Worm (Caenorhabditis elegans) whole organism, midembryonic: Measurements from ENCODE around the gene C50E3.9.

Experiments used
- T22C8.4 ChIP-seq: fragments of 200-800 bp; sonication (Bioruptor generic); IDR thresholded peaks from 2 replicates; pipeline ENCODE4 v1.3.6; 2022; ENCODE audit warnings: missing genetic modification characterization, missing compliant biosample characterization
- cog-1 ChIP-seq: sonication (generic microtip); optimal IDR thresholded peaks from 2 replicates; lab custom pipeline; 2016; ENCODE audit warnings: missing genetic modification characterization, missing compliant biosample characterization
- flt-1 ChIP-seq: fragments of 200-800 bp; sonication (Bioruptor generic); IDR thresholded peaks from 2 replicates; pipeline ENCODE4 v1.3.6; 2022; ENCODE audit warnings: missing genetic modification characterization, missing compliant biosample characterization
- klf-2 ChIP-seq: fragments of 200-800 bp; sonication (Bioruptor generic); conservative IDR thresholded peaks from 2 replicates; pipeline ENCODE4 v1.3.6; 2022; ENCODE audit warnings: missing genetic modification reagents, missing genetic modification characterization, missing compliant biosample characterization
- med-1 ChIP-seq: sonication (generic microtip); optimal IDR thresholded peaks from 2 replicates; lab custom pipeline; 2017; ENCODE audit warnings: missing genetic modification characterization, mild to moderate bottlenecking, missing compliant biosample characterization, antibody characterized with exemption, missing genetic modification reagents; ENCODE audit not compliant: insufficient read depth
- ref-1 ChIP-seq: fragments of 200-800 bp; sonication (Bioruptor generic); conservative IDR thresholded peaks from 2 replicates; pipeline ENCODE4 v1.3.6; 2022; ENCODE audit warnings: missing genetic modification reagents, missing genetic modification characterization, missing compliant biosample characterization
- tab-1 ChIP-seq: fragments of 200-800 bp; sonication (Bioruptor generic); IDR thresholded peaks from 2 replicates; pipeline ENCODE4 v1.3.6; 2022; ENCODE audit warnings: missing genetic modification characterization, missing compliant biosample characterization
- ztf-23 ChIP-seq: fragments of 200-800 bp; sonication (Bioruptor generic); IDR thresholded peaks from 2 replicates; pipeline ENCODE4 v1.3.6; 2022; ENCODE audit warnings: missing genetic modification reagents, missing genetic modification characterization, missing compliant biosample characterization
- ztf-29 ChIP-seq: fragments of 200-800 bp; sonication (Bioruptor generic); IDR thresholded peaks from 2 replicates; pipeline ENCODE4 v1.3.6; 2022; ENCODE audit warnings: missing genetic modification reagents, missing genetic modification characterization, missing compliant biosample characterization

Gene C50E3.9

ce11 chrV:7603404-7603803 is 3.4 kb upstream of the C50E3.9 start, which contains the start of gene C50E3.11:
Gene C50E3.11, minus strand, starts transcription at chrV:7603486.
- TF ChIP-seq med-1 (GFP tag; lab: Kevin White, UChicago) (no peak), T22C8.4 (GFP tag; lab: Robert Waterston, UW) (no peak)

DNA sequence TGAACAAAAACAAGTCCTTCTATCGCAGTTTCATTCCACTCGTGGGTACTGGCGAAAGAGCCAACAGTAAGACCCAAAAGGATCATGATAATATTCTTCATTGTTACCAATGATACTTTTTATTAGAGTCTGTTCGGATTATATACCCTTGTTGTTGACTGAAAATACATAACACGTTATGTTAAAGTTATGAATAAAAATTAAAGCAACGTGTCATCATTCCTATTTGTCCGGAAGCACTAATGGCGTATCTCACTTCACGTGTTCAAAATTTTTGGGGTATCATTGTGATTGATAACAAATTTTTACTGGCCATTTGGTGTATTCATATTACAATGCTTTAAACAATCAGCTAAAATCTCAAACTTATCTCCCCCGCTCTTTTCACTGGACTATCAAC is 1.4 kb upstream of the C50E3.9 start, which contains the start of gene scl-26:
Gene scl-26, minus strand, starts transcription at position 101 of the 400 bp plus-strand sequence.
- no peak for TF ChIP-seq tab-1 (GFP tag; lab: Robert Waterston, UW)
- no peak for TF ChIP-seq ztf-23
- no peak for TF ChIP-seq cog-1 (tag; lab: Kevin White, UChicago)
- no peak for TF ChIP-seq T22C8.4 (GFP tag; lab: Robert Waterston, UW)

DNA sequence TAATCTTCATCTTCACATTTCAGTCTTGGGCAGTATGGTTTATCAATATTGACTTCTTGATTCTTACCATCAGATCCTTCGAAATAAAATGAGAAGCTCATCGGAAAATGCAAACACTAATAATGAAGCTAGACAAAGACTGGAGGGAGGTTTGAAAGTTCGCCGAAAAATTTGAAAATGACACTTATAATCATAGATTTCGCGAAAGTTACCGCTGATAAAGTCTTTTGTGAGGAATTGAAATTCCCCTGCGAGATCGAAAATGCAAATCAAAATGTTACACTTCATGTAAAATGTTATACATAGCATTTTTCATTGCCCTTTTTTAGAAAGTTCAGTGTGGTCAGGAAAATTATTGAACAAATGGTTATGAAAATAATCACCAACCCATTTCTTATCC is 1.8 kb downstream of the C50E3.9 start, which contains the start of gene C50E3.7:
Gene C50E3.7, minus strand, starts transcription at position 101 of the 400 bp plus-strand sequence.
- TF ChIP-seq ztf-23 (no peak), T22C8.4 (GFP tag; lab: Robert Waterston, UW) (no peak), flt-1 (GFP tag; lab: Robert Waterston, UW) (no peak), ref-1 (GFP tag; lab: Robert Waterston, UW) (no peak), tab-1 (GFP tag; lab: Robert Waterston, UW) (no peak), med-1 (GFP tag; lab: Kevin White, UChicago) (no peak), ztf-29 (GFP tag; lab: Robert Waterston, UW) (no peak), cog-1 (tag; lab: Kevin White, UChicago) (no peak), klf-2 (GFP tag; lab: Robert Waterston, UW) (no peak)

DNA sequence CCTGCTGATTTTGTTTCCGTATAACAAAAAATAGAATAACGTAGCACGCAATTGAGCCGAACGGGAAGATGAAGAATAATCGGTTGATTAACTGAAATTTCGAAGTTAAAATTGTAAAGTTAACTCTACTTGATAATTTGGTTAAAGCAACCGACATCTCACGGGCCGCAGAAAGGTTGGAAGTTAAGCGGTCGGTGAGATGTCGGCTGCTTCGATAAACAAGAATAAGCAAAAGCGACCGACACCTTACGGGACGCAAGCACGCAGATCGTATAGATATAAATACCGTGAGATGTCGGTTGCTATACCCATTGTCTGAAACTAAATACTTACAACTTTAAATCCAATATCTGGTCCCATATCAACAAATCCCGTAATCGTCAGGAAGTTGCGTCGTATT is 4.9 kb downstream of the C50E3.9 start:
- TF ChIP-seq cog-1 (tag; lab: Kevin White, UChicago) (no peak), T22C8.4 (GFP tag; lab: Robert Waterston, UW) (no peak), med-1 (GFP tag; lab: Kevin White, UChicago) (no peak), flt-1 (GFP tag; lab: Robert Waterston, UW) (no peak), ztf-29 (GFP tag; lab: Robert Waterston, UW) (no peak), tab-1 (GFP tag; lab: Robert Waterston, UW) (no peak), ref-1 (GFP tag; lab: Robert Waterston, UW) (no peak), ztf-23 (no peak), klf-2 (GFP tag; lab: Robert Waterston, UW) (no peak)

DNA sequence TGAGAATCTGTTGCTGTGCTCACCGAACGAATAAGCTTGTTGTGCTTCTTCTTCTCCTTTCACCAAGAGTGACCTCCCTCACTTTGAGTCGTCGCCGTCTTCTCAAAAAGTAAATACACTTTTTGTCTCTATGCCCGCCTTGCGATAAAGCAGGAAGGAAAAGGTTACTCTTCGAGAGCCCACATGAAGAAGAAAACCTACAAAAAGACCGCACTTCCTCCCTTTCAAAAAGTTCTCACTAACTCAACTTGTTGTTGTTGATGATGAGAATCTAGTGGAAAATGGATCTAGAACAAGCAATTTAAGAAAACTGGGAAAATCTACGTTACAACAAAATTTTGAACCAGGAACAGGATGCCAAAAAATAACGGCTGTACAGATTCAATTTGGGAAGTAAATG is 9.6 kb downstream of the C50E3.9 start, which contains the start of gene C50E3.6:
Gene C50E3.6, minus strand, starts transcription at position 101 of the 400 bp plus-strand sequence.
- TF ChIP-seq T22C8.4 (GFP tag; lab: Robert Waterston, UW) (no peak), ref-1 (GFP tag; lab: Robert Waterston, UW) (no peak), med-1 (GFP tag; lab: Kevin White, UChicago) (no peak), cog-1 (tag; lab: Kevin White, UChicago) (no peak), ztf-29 (GFP tag; lab: Robert Waterston, UW) (no peak), ztf-23 (no peak), tab-1 (GFP tag; lab: Robert Waterston, UW) (no peak), klf-2 (GFP tag; lab: Robert Waterston, UW) (no peak), flt-1 (GFP tag; lab: Robert Waterston, UW) (no peak)

DNA sequence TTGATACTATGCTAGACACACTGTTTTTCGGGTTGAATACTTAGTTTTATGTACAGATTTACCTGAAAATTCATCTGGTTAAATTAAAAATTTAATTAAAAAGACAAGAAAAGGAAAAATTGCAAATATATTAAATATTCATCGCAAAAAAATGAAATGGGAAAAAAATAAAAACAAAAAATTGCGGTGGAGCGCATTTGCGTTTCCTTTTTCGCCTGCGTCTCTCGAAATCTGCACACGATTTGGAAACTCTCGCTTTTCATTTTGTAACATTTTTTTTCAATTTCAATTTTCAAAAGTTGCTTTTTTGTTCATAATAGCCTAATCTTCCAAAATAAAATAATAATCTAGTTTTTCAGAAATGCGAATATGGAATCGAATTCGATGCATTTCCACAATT is 12.4 kb downstream of the C50E3.9 start, which contains the start of the genes F19F10.11 and C50E3.5:
Gene F19F10.11, minus strand, starts transcription at position 68 of the 400 bp plus-strand sequence.
Gene C50E3.5, plus strand, starts transcription at position 360 of the 400 bp plus-strand sequence.
- TF ChIP-seq ztf-23 (no peak), ztf-29 (GFP tag; lab: Robert Waterston, UW) (no peak), cog-1 (tag; lab: Kevin White, UChicago) (no peak), flt-1 (GFP tag; lab: Robert Waterston, UW) (no peak)

ce11 chrV:7580378-7580777 is 19.7 kb downstream of the C50E3.9 start, which contains the start of gene ets-6:
Gene ets-6, minus strand, starts transcription at chrV:7580546.
- TF ChIP-seq med-1 (GFP tag; lab: Kevin White, UChicago), result no peak
- peak; percentile 67 for TF ChIP-seq T22C8.4 (GFP tag; lab: Robert Waterston, UW)

DNA sequence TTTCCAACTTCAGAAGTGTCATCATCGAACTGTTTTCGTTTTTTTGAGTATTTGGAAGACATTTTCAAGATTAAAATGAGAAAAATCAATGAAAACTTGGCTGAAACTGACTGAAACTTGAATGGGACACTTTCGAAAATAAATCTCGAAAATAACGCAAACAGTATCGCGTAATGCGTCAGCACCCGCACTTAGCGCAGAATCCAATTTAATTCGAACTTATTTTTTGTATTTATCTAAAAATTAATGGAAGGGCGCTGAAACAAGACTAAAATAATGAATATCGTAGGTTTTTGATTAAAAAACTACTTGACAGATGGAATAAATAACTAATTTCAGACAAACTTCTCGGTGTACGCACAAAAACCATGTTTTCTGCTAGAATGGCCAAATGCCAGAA is 24.5 kb downstream of the C50E3.9 start, which contains the start of the genes snu-66 and ints-9:
Gene snu-66, minus strand, starts transcription at position 108 of the 400 bp plus-strand sequence.
Gene ints-9, plus strand, starts transcription at position 240 of the 400 bp plus-strand sequence.
- no peak for TF ChIP-seq klf-2 (GFP tag; lab: Robert Waterston, UW)
- no peak for TF ChIP-seq ztf-29 (GFP tag; lab: Robert Waterston, UW)
- TF ChIP-seq flt-1 (GFP tag; lab: Robert Waterston, UW), result no peak
- TF ChIP-seq ztf-23, result no peak
- TF ChIP-seq cog-1 (tag; lab: Kevin White, UChicago), result no peak
- no peak for TF ChIP-seq med-1 (GFP tag; lab: Kevin White, UChicago)
- TF ChIP-seq tab-1 (GFP tag; lab: Robert Waterston, UW), result no peak
- TF ChIP-seq ref-1 (GFP tag; lab: Robert Waterston, UW), result no peak
- TF ChIP-seq T22C8.4 (GFP tag; lab: Robert Waterston, UW), result no peak

- TF ChIP-seq ztf-29 (GFP tag; lab: Robert Waterston, UW) (no peak), flt-1 (GFP tag; lab: Robert Waterston, UW) (no peak), ztf-23 (no peak), T22C8.4 (GFP tag; lab: Robert Waterston, UW) (no peak), cog-1 (tag; lab: Kevin White, UChicago) (no peak), tab-1 (GFP tag; lab: Robert Waterston, UW) (no peak)
Observed at ce11 chrV:7570955-7571354, 29.1 kb downstream of the C50E3.9 start, which contains the start of gene F19F10.14. Gene F19F10.14, minus strand, starts transcription at chrV:7571055.

DNA sequence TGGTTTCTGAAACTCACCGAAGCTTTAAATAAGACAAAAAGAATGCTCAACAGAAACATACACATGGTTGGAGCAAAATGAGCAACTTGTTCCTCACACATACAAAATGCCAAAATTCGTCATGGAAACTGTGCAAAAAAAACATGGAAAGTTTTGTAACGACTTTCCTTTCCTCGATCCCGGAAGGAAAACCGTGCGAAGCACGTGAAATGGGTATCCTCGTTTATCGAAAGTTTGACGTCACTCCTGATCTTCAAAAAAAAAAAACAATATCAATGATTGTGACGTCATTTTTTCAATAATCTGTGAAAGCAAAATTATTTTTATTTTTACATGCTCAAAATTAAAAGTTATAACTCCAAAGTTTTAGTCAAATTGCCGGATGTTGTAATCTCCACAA is 29.8 kb downstream of the C50E3.9 start, which contains the start of gene clec-212:
Gene clec-212, minus strand, starts transcription at position 101 of the 400 bp plus-strand sequence.
- TF ChIP-seq klf-2 (GFP tag; lab: Robert Waterston, UW) (no peak), cog-1 (tag; lab: Kevin White, UChicago) (no peak), med-1 (GFP tag; lab: Kevin White, UChicago) (no peak), T22C8.4 (GFP tag; lab: Robert Waterston, UW) (no peak), flt-1 (GFP tag; lab: Robert Waterston, UW) (no peak), tab-1 (GFP tag; lab: Robert Waterston, UW) (no peak), ztf-29 (GFP tag; lab: Robert Waterston, UW) (no peak), ztf-23 (no peak), ref-1 (GFP tag; lab: Robert Waterston, UW) (no peak)
